Fruit fly (Drosophila melanogaster): ENCODE results near the gene RPA2.
A peak's percentile ranks its signal among the peaks of the same experiment; 100 is the strongest.

Gene RPA2

dm6 chr2L:20879567-20880141 lies 46.3 kb downstream of the RPA2 start:
- TF ChIP-seq kay (GFP tag; ENCODE audit: borderline replicate concordance) (peak; percentile 69), Clk (GFP tag; optimal IDR thresholded peaks at IDR 0.05) (no peak)

DNA sequence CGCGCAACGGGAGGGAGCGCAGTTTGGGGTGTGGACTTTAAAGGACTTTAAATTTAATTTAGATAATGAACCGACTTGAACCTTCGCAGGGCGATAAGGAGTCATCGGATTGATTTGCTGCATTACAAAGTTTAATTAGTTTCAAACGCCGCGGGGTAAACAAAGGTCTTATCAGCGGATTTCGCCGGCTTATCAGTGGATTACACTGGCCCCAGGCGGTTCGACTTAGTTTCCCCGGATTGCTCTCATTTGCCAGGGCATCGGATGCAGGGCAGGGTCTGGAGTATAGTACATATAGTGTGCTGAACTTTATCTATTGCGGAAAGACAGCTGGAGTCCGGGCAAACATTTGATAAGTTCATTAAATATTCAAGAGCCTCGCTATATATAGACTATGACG lies 47.5 kb downstream of the RPA2 start:
- TF ChIP-seq kay (GFP tag; ENCODE audit: borderline replicate concordance), result peak; percentile 51
- no peak for TF ChIP-seq pad (GFP tag; optimal IDR thresholded peaks at IDR 0.05)

dm6 chr2L:20878052-20878451 lies 47.9 kb downstream of the RPA2 start:
- TF ChIP-seq cnc (optimal IDR thresholded peaks at IDR 0.05) (peak in 1 of 2 experiments; percentile 84), Clk (GFP tag; optimal IDR thresholded peaks at IDR 0.05) (no peak), CG14711 (tag; optimal IDR thresholded peaks at IDR 0.05) (no peak)
